Fruit fly (Drosophila melanogaster) whole organism, embryonic: ENCODE data around the gene CG6901.

Experiments used
- Ada2b ChIP-seq: fragments of 200-800 bp; sonication (Bioruptor generic); IDR thresholded peaks from 2 replicates; pipeline ENCODE4 v1.3.6; 2022; ENCODE audit warnings: missing biosample characterization, missing genetic modification characterization
- Awh ChIP-seq: fragments of 200-800 bp; sonication (Bioruptor generic); IDR thresholded peaks from 2 replicates; pipeline ENCODE4, ENCODE4 v1.3.6; 2022; ENCODE audit warnings: missing biosample characterization, missing genetic modification characterization
- CG10147 ChIP-seq: fragments of 200-800 bp; sonication (Bioruptor generic); optimal IDR thresholded peaks from 2 replicates; lab custom pipeline; 2019; ENCODE audit warnings: missing biosample characterization, mild to moderate bottlenecking, missing genetic modification characterization, moderate library complexity
- CG12104 ChIP-seq: fragments of 200-800 bp; sonication (Bioruptor generic); optimal IDR thresholded peaks from 3 replicates; lab custom pipeline; 2016; ENCODE audit warnings: missing biosample characterization, missing genetic modification characterization
- CG12299 ChIP-seq: fragments of 200-800 bp; sonication (Bioruptor generic); optimal IDR thresholded peaks from 2 replicates; lab custom pipeline; 2018; ENCODE audit warnings: missing biosample characterization, mild to moderate bottlenecking, missing genetic modification characterization
- CG1233 ChIP-seq: fragments of 200-800 bp; sonication (Bioruptor generic); optimal IDR thresholded peaks from 4 replicates; lab custom pipeline; 2018; ENCODE audit warnings: missing biosample characterization, mild to moderate bottlenecking, missing genetic modification characterization
- CG17385 ChIP-seq: fragments of 200-800 bp; sonication (Bioruptor generic); optimal IDR thresholded peaks from 3 replicates; lab custom pipeline; 2018; ENCODE audit warnings: missing biosample characterization, mild to moderate bottlenecking, missing genetic modification characterization
- CG18599 ChIP-seq: fragments of 200-800 bp; sonication (Bioruptor generic); optimal IDR thresholded peaks from 3 replicates; lab custom pipeline; 2017; ENCODE audit warnings: missing biosample characterization, missing genetic modification characterization, mild to moderate bottlenecking, moderate library complexity, missing genetic modification reagents
- CG18764 ChIP-seq: fragments of 200-800 bp; sonication (Bioruptor generic); optimal IDR thresholded peaks from 3 replicates; lab custom pipeline; 2016; ENCODE audit warnings: missing biosample characterization, missing genetic modification characterization
- CG2199 ChIP-seq: fragments of 200-800 bp; sonication (Bioruptor generic); IDR thresholded peaks from 3 replicates; pipeline ENCODE4 v1.3.6; 2022; ENCODE audit warnings: missing biosample characterization, missing genetic modification characterization
- CG31388 ChIP-seq: fragments of 200-800 bp; sonication (Bioruptor generic); optimal IDR thresholded peaks from 2 replicates; lab custom pipeline; 2016; ENCODE audit warnings: missing biosample characterization, missing genetic modification characterization
- CG3847 ChIP-seq: fragments of 200-800 bp; sonication (Bioruptor generic); IDR thresholded peaks from 2 replicates; pipeline ENCODE4 v1.3.6; 2022; ENCODE audit warnings: missing biosample characterization, missing genetic modification characterization
- CG3995 ChIP-seq: fragments of 200-800 bp; sonication (Bioruptor generic); optimal IDR thresholded peaks from 3 replicates; lab custom pipeline; 2016; ENCODE audit warnings: missing biosample characterization, missing genetic modification characterization
- CG4360 ChIP-seq: fragments of 200-800 bp; sonication (Bioruptor generic); IDR thresholded peaks from 2 replicates; pipeline ENCODE4 v1.3.6; 2022; ENCODE audit warnings: missing biosample characterization, missing genetic modification characterization
- CG43689 ChIP-seq: fragments of 200-800 bp; sonication (Bioruptor generic); IDR thresholded peaks from 2 replicates; pipeline ENCODE4 v1.3.6; 2022; ENCODE audit warnings: missing biosample characterization, missing genetic modification characterization
- CG4707 ChIP-seq: fragments of 200-800 bp; sonication (Bioruptor generic); optimal IDR thresholded peaks from 2 replicates; lab custom pipeline; 2018; ENCODE audit warnings: missing biosample characterization, mild to moderate bottlenecking, missing genetic modification characterization, moderate library complexity
- CG7271 ChIP-seq: fragments of 200-800 bp; sonication (Bioruptor generic); optimal IDR thresholded peaks from 2 replicates; lab custom pipeline; 2018; ENCODE audit warnings: missing biosample characterization, mild to moderate bottlenecking, missing genetic modification characterization, moderate library complexity
- CG8290 ChIP-seq, 3 experiments: fragments of 200-800 bp; sonication (Bioruptor generic); optimal IDR thresholded peaks; 2 replicates each; lab custom pipeline; 2016 to 2019; ENCODE audit warnings: missing biosample characterization in 3 of 3, missing genetic modification characterization in 3 of 3, mild to moderate bottlenecking in 2 of 3, moderate library complexity in 1 of 3
- CHES-1-like ChIP-seq: fragments of 200-800 bp; sonication (Bioruptor generic); optimal IDR thresholded peaks from 2 replicates; lab custom pipeline; 2016; ENCODE audit warnings: missing biosample characterization, missing genetic modification characterization
- CTCF ChIP-seq: fragments of 200-800 bp; sonication (Bioruptor generic); optimal IDR thresholded peaks from 2 replicates; lab custom pipeline; 2017; ENCODE audit warnings: missing biosample characterization, mild to moderate bottlenecking, missing genetic modification characterization, moderate library complexity
- Chrac-16 ChIP-seq: fragments of 200-800 bp; sonication (Bioruptor generic); optimal IDR thresholded peaks from 3 replicates; lab custom pipeline; 2016; ENCODE audit warnings: missing biosample characterization, missing genetic modification characterization
- CkIIα-i1 ChIP-seq: fragments of 200-800 bp; sonication (Bioruptor generic); IDR thresholded peaks from 2 replicates; pipeline ENCODE4 v1.3.6; 2022; ENCODE audit warnings: missing biosample characterization, missing genetic modification characterization
- Dp ChIP-seq: fragments of 200-800 bp; sonication (Bioruptor generic); optimal IDR thresholded peaks from 2 replicates; lab custom pipeline; 2018; ENCODE audit warnings: missing biosample characterization, mild to moderate bottlenecking, missing genetic modification characterization, moderate library complexity
- Drgx ChIP-seq: fragments of 200-800 bp; sonication (Bioruptor generic); IDR thresholded peaks from 2 replicates; pipeline ENCODE4 v1.3.6; 2022; ENCODE audit warnings: missing biosample characterization, missing genetic modification characterization
- Fer3 ChIP-seq: fragments of 200-800 bp; sonication (Bioruptor generic); optimal IDR thresholded peaks from 2 replicates; lab custom pipeline; 2018; ENCODE audit warnings: missing biosample characterization, mild to moderate bottlenecking, missing genetic modification characterization, moderate library complexity
- Kr ChIP-seq: fragments of 200-800 bp; sonication (Bioruptor generic); optimal IDR thresholded peaks from 2 replicates; lab custom pipeline; 2017; ENCODE audit warnings: missing biosample characterization, mild to moderate bottlenecking, missing genetic modification characterization
- NC2β ChIP-seq: fragments of 200-800 bp; sonication (Bioruptor generic); optimal IDR thresholded peaks from 2 replicates; lab custom pipeline; 2016; ENCODE audit warnings: missing biosample characterization, missing genetic modification characterization
- Ravus ChIP-seq: fragments of 200-800 bp; sonication (Bioruptor generic); IDR thresholded peaks from 2 replicates; pipeline ENCODE4 v1.3.6; 2022; ENCODE audit warnings: missing biosample characterization, missing genetic modification characterization
- Stat92E ChIP-seq, 3 experiments: fragments of >200 bp in 2 of 3; fragments of 200-800 bp in 1 of 3; sonication (Bioruptor generic) in 1 of 3; optimal IDR thresholded peaks; 2 replicates each; lab custom pipeline; 2017 to 2019; ENCODE audit warnings: missing biosample characterization in 3 of 3, missing genetic modification characterization in 3 of 3, mild to moderate bottlenecking in 1 of 3, moderate library complexity in 1 of 3
- Trl ChIP-seq, 3 experiments: fragments of >200 bp in 2 of 3; fragments of 200-800 bp in 1 of 3; sonication (Bioruptor generic) in 1 of 3; optimal IDR thresholded peaks; 2 replicates in 1 of 3; 3 replicates in 2 of 3; lab custom pipeline; 2016 to 2017; ENCODE audit warnings: missing biosample characterization in 1 of 3, missing genetic modification characterization in 1 of 3
- ara ChIP-seq: fragments of 200-800 bp; sonication (Bioruptor generic); IDR thresholded peaks from 2 replicates; pipeline ENCODE4 v1.3.6; 2022; ENCODE audit warnings: missing biosample characterization, missing genetic modification characterization
- cas ChIP-seq: fragments of 200-800 bp; sonication (Bioruptor generic); IDR thresholded peaks from 2 replicates; pipeline ENCODE4 v1.3.6; 2022; ENCODE audit warnings: missing biosample characterization, missing genetic modification characterization
- crc ChIP-seq: fragments of 200-800 bp; sonication (Bioruptor generic); optimal IDR thresholded peaks from 2 replicates; lab custom pipeline; 2016; ENCODE audit warnings: missing biosample characterization, missing genetic modification characterization
- crp ChIP-seq, 2 experiments: fragments of 200-800 bp; sonication (Bioruptor generic); optimal IDR thresholded peaks; 2 replicates in 1 of 2; 3 replicates in 1 of 2; lab custom pipeline; 2017; ENCODE audit warnings: missing biosample characterization in 2 of 2, missing genetic modification characterization in 2 of 2, mild to moderate bottlenecking in 1 of 2, moderate library complexity in 1 of 2
- mam ChIP-seq: fragments of 200-800 bp; sonication (Bioruptor generic); optimal IDR thresholded peaks from 3 replicates; lab custom pipeline; 2016; ENCODE audit warnings: missing biosample characterization, missing genetic modification characterization
- nerfin-1 ChIP-seq: fragments of 200-800 bp; sonication (Bioruptor generic); optimal IDR thresholded peaks from 3 replicates; lab custom pipeline; 2019; ENCODE audit warnings: missing biosample characterization, mild to moderate bottlenecking, missing genetic modification characterization, moderate library complexity
- nerfin-2 ChIP-seq: fragments of 200-800 bp; sonication (Bioruptor generic); IDR thresholded peaks from 2 replicates; pipeline ENCODE4 v1.3.6; 2022; ENCODE audit warnings: missing biosample characterization, missing genetic modification characterization; ENCODE audit not compliant: partially characterized antibody
- pan ChIP-seq, 4 experiments: fragments of >200 bp in 3 of 4; fragments of 200-800 bp in 1 of 4; sonication (Bioruptor generic) in 1 of 4; optimal IDR thresholded peaks in 3 of 4; IDR thresholded peaks in 1 of 4; 2 replicates each; pipeline versions ENCODE4 v1.3.6 to Lab custom; 2017 to 2022; ENCODE audit warnings: missing biosample characterization in 2 of 4, missing genetic modification characterization in 2 of 4, mixed read lengths in 1 of 4
- pho ChIP-seq: fragments of 200-800 bp; sonication (Bioruptor generic); optimal IDR thresholded peaks from 2 replicates; lab custom pipeline; 2016; ENCODE audit warnings: missing biosample characterization, missing genetic modification characterization
- pita ChIP-seq: fragments of 200-800 bp; sonication (Bioruptor generic); optimal IDR thresholded peaks from 2 replicates; lab custom pipeline; 2017; ENCODE audit warnings: missing biosample characterization, mild to moderate bottlenecking, missing genetic modification characterization
- pros ChIP-seq: fragments of 200-800 bp; sonication (Bioruptor generic); optimal IDR thresholded peaks from 3 replicates; lab custom pipeline; 2019; ENCODE audit warnings: missing biosample characterization, mild to moderate bottlenecking, missing genetic modification characterization, moderate library complexity
- psq ChIP-seq: fragments of 200-800 bp; sonication (Bioruptor generic); optimal IDR thresholded peaks from 2 replicates; lab custom pipeline; 2017; ENCODE audit warnings: missing biosample characterization, missing genetic modification characterization
- rib ChIP-seq: fragments of 200-800 bp; sonication (Bioruptor generic); IDR thresholded peaks from 2 replicates; pipeline ENCODE4 v1.3.6; 2022; ENCODE audit warnings: missing biosample characterization, missing genetic modification characterization
- tap ChIP-seq: fragments of 200-800 bp; optimal IDR thresholded peaks from 3 replicates; lab custom pipeline; 2019; ENCODE audit warnings: missing biosample characterization, mild to moderate bottlenecking, missing genetic modification characterization, moderate library complexity
- wdn ChIP-seq: fragments of 200-800 bp; sonication (Bioruptor generic); IDR thresholded peaks from 2 replicates; pipeline ENCODE4 v1.3.6; 2022; ENCODE audit warnings: missing biosample characterization, missing genetic modification characterization
- zen2 ChIP-seq: fragments of 200-800 bp; sonication (Bioruptor generic); IDR thresholded peaks from 3 replicates; pipeline ENCODE4 v1.3.6; 2022; ENCODE audit warnings: missing biosample characterization, missing genetic modification characterization; ENCODE audit not compliant: partially characterized antibody

Gene CG6901

dm6 chr3R:16280003-16280998 is 42.9 kb upstream of the CG6901 start (continued):
- TF ChIP-seq crc (peak; percentile 99), CG3995 (peak; percentile 86), rib (peak; percentile 98), pan (optimal IDR thresholded peaks at IDR 0.05; lab: Kevin White, UChicago) (no peak), pan (GFP tag; optimal IDR thresholded peaks at IDR 0.05 in 1 of 2, IDR thresholded peaks at IDR 0.05 in 1 of 2) (peak in 1 of 2 experiments; percentile 100), pita (no peak), Ada2b (peak; percentile 100), Ravus (peak; percentile 98), mam (GFP tag; lab: Kevin White, UChicago) (peak; percentile 99), ara (GFP tag; lab: Robert Waterston, UW) (peak; percentile 99), Kr (GFP tag; lab: Kevin White, UChicago) (peak; percentile 84), nerfin-1 (peak; percentile 99), CG43689 (GFP tag; lab: Robert Waterston, UW) (peak; percentile 99), pros (GFP tag; lab: Kevin White, UChicago) (peak; percentile 98), CG31388 (GFP tag; lab: Kevin White, UChicago) (peak; percentile 99), CG12104 (GFP tag; lab: Kevin White, UChicago) (peak; percentile 99), psq (GFP tag; lab: Kevin White, UChicago) (peak; percentile 97), CG8290 (GFP tag; optimal IDR thresholded peaks at IDR 0.05; lab: Kevin White, UChicago) (peak; percentile 99), CG8290 (tag; optimal IDR thresholded peaks at IDR 0.05; lab: Kevin White, UChicago) (peak; percentile 95 to 99), Fer3 (tag; lab: Kevin White, UChicago) (peak; percentile 99), CG12299 (tag; lab: Kevin White, UChicago) (peak; percentile 99), nerfin-2 (GFP tag; lab: Robert Waterston, UW) (0 out of 2 replicates have a peak, but pooled peaks have one; percentile 28), Awh (GFP tag; lab: Robert Waterston, UW) (peak; percentile 100), zen2 (GFP tag; lab: Robert Waterston, UW) (no peak; the same call in 2 of the 3 replicates), CG18599 (peak; percentile 100), CHES-1-like (GFP tag; lab: Kevin White, UChicago) (peak; percentile 100), CTCF (GFP tag; lab: Kevin White, UChicago) (peak; percentile 72), Chrac-16 (GFP tag; lab: Kevin White, UChicago) (peak; percentile 100), CG17385 (GFP tag; lab: Kevin White, UChicago) (peak; percentile 99), CG2199 (GFP tag; lab: Robert Waterston, UW) (peak; percentile 99), Drgx (GFP tag; lab: Robert Waterston, UW) (peak; percentile 99), CkIIα-i1 (GFP tag; lab: Robert Waterston, UW) (peak; percentile 97; the same call in 1 of the 2 replicates), Trl (optimal IDR thresholded peaks at IDR 0.05; lab: Kevin White, UChicago) (peak; percentile 79 to 99), Trl (GFP tag; optimal IDR thresholded peaks at IDR 0.05; lab: Kevin White, UChicago) (peak; percentile 99), pho (GFP tag; lab: Kevin White, UChicago) (peak; percentile 100), tap (peak; percentile 100), CG18764 (GFP tag; lab: Kevin White, UChicago) (peak; percentile 99), CG4360 (GFP tag; lab: Robert Waterston, UW) (peak; percentile 96), Stat92E (GFP tag; optimal IDR thresholded peaks at IDR 0.05; lab: Kevin White, UChicago) (peak in 1 of 3 experiments; percentile 100), CG1233 (GFP tag; lab: Kevin White, UChicago) (peak; percentile 99), crp (GFP tag; optimal IDR thresholded peaks at IDR 0.05; lab: Kevin White, UChicago) (peak; percentile 72 to 77), NC2β (GFP tag; lab: Kevin White, UChicago) (peak; percentile 99), CG10147 (GFP tag; lab: Kevin White, UChicago) (peak; percentile 99), CG4707 (peak; percentile 97), Dp (GFP tag; lab: Kevin White, UChicago) (peak; percentile 41), CG7271 (peak; percentile 98), cas (GFP tag; lab: Robert Waterston, UW) (peak; percentile 99), wdn (GFP tag; lab: Robert Waterston, UW) (peak; percentile 99), CG3847 (peak; percentile 100)
